Worm (Caenorhabditis elegans) whole organism, L3 larva: ENCODE results near the gene str-78.
"Not testable (repeated sequence)": the region's sequence is repeated elsewhere in the genome, so short reads cannot be mapped to it uniquely, and the experiment has no call there.

Source experiments
- ZK546.5 ChIP-seq: sonication (generic microtip); optimal IDR thresholded peaks from 2 replicates; lab custom pipeline; 2017; ENCODE audit warnings: missing biosample characterization, missing genetic modification characterization
- aly-2 ChIP-seq: fragments of 150-350 bp; optimal IDR thresholded peaks from 2 replicates; lab custom pipeline; 2014; ENCODE audit warnings: missing biosample characterization, missing genetic modification characterization
- ama-1 ChIP-seq: fragments of 150-350 bp; optimal IDR thresholded peaks from 2 replicates; lab custom pipeline; 2018
- ceh-16 ChIP-seq: sonication (generic microtip); optimal IDR thresholded peaks from 2 replicates; lab custom pipeline; 2017; ENCODE audit warnings: missing biosample characterization, missing genetic modification characterization
- ceh-82 ChIP-seq: fragments of 150-350 bp; optimal IDR thresholded peaks from 2 replicates; lab custom pipeline; 2014; ENCODE audit warnings: missing biosample characterization, missing genetic modification characterization
- daf-12 ChIP-seq: fragments of 150-350 bp; optimal IDR thresholded peaks from 2 replicates; lab custom pipeline; 2014; ENCODE audit warnings: missing biosample characterization, missing genetic modification reagents, missing genetic modification characterization
- egl-27 ChIP-seq: sonication (generic microtip); optimal IDR thresholded peaks from 4 replicates; lab custom pipeline; 2017; ENCODE audit warnings: missing biosample characterization, missing genetic modification reagents, missing genetic modification characterization
- elt-1 ChIP-seq: fragments of 150-350 bp; optimal IDR thresholded peaks from 2 replicates; lab custom pipeline; 2014; ENCODE audit warnings: missing biosample characterization, missing genetic modification characterization
- eor-1 ChIP-seq, 2 experiments: fragments of 150-350 bp; optimal IDR thresholded peaks; 2 replicates each; lab custom pipeline; 2014 to 2018; ENCODE audit warnings: missing biosample characterization in 2 of 2, missing genetic modification characterization in 2 of 2
- fkh-10 ChIP-seq: sonication (generic microtip); optimal IDR thresholded peaks from 2 replicates; lab custom pipeline; 2017; ENCODE audit warnings: missing biosample characterization, missing genetic modification reagents, missing genetic modification characterization
- hmg-11 ChIP-seq: sonication (generic microtip); optimal IDR thresholded peaks from 2 replicates; lab custom pipeline; 2016; ENCODE audit warnings: missing genetic modification characterization, missing compliant biosample characterization
- lin-15B ChIP-seq: fragments of 150-350 bp; optimal IDR thresholded peaks from 2 replicates; lab custom pipeline; 2014; ENCODE audit warnings: missing biosample characterization, missing genetic modification characterization
- lin-39 ChIP-seq: fragments of 150-350 bp; optimal IDR thresholded peaks from 2 replicates; lab custom pipeline; 2018; ENCODE audit warnings: missing biosample characterization, missing genetic modification reagents, missing genetic modification characterization
- lsy-12 ChIP-seq: sonication (generic microtip); optimal IDR thresholded peaks from 2 replicates; lab custom pipeline; 2016; ENCODE audit warnings: mild to moderate bottlenecking, missing genetic modification characterization, missing compliant biosample characterization
- mdl-1 ChIP-seq: fragments of 150-350 bp; optimal IDR thresholded peaks from 2 replicates; lab custom pipeline; 2014; ENCODE audit warnings: missing biosample characterization, missing genetic modification characterization
- mml-1 ChIP-seq: fragments of 150-350 bp; sonication (generic microtip); optimal IDR thresholded peaks from 3 replicates; lab custom pipeline; 2014; ENCODE audit warnings: missing biosample characterization, missing genetic modification characterization
- nfya-1 ChIP-seq: sonication (generic microtip); optimal IDR thresholded peaks from 2 replicates; lab custom pipeline; 2017; ENCODE audit warnings: missing genetic modification characterization, mild to moderate bottlenecking, missing compliant biosample characterization, antibody characterized with exemption, moderate library complexity; ENCODE audit not compliant: insufficient read depth
- nhr-11 ChIP-seq: fragments of 150-350 bp; optimal IDR thresholded peaks from 2 replicates; lab custom pipeline; 2014; ENCODE audit warnings: missing biosample characterization, missing genetic modification characterization
- nhr-12 ChIP-seq: fragments of 150-350 bp; optimal IDR thresholded peaks from 2 replicates; lab custom pipeline; 2014; ENCODE audit warnings: missing biosample characterization, missing genetic modification characterization
- nhr-23 ChIP-seq: fragments of 150-350 bp; optimal IDR thresholded peaks from 2 replicates; lab custom pipeline; 2014; ENCODE audit warnings: missing biosample characterization, missing genetic modification reagents, missing genetic modification characterization
- nhr-237 ChIP-seq: fragments of 150-350 bp; optimal IDR thresholded peaks from 2 replicates; lab custom pipeline; 2014; ENCODE audit warnings: missing biosample characterization, missing genetic modification characterization
- nhr-28 ChIP-seq: fragments of 150-350 bp; optimal IDR thresholded peaks from 2 replicates; lab custom pipeline; 2014; ENCODE audit warnings: missing biosample characterization, missing genetic modification characterization
- nhr-43 ChIP-seq: sonication (generic microtip); optimal IDR thresholded peaks from 2 replicates; lab custom pipeline; 2016; ENCODE audit warnings: mild to moderate bottlenecking, missing genetic modification characterization, missing compliant biosample characterization; ENCODE audit not compliant: poor library complexity, severe bottlenecking
- nhr-67 ChIP-seq: fragments of 150-350 bp; optimal IDR thresholded peaks from 2 replicates; lab custom pipeline; 2014; ENCODE audit warnings: missing biosample characterization, missing genetic modification characterization
- nhr-76 ChIP-seq: fragments of 150-350 bp; sonication (generic microtip); optimal IDR thresholded peaks from 5 replicates; lab custom pipeline; 2014; ENCODE audit warnings: missing biosample characterization, missing genetic modification characterization
- pha-4 ChIP-seq: fragments of 150-350 bp; optimal IDR thresholded peaks from 2 replicates; lab custom pipeline; 2014; ENCODE audit warnings: missing biosample characterization, missing genetic modification reagents, missing genetic modification characterization
- sea-2 ChIP-seq: fragments of 150-350 bp; sonication (generic microtip); optimal IDR thresholded peaks from 4 replicates; lab custom pipeline; 2014; ENCODE audit warnings: missing biosample characterization, missing genetic modification reagents, missing genetic modification characterization
- skn-1 ChIP-seq: fragments of 150-350 bp; optimal IDR thresholded peaks from 2 replicates; lab custom pipeline; 2014; ENCODE audit warnings: missing biosample characterization, missing genetic modification characterization
- snpc-4 ChIP-seq: fragments of 150-350 bp; optimal IDR thresholded peaks from 2 replicates; lab custom pipeline; 2014; ENCODE audit warnings: missing biosample characterization, missing genetic modification characterization
- tbx-2 ChIP-seq: sonication (generic microtip); optimal IDR thresholded peaks from 2 replicates; lab custom pipeline; 2016; ENCODE audit warnings: mild to moderate bottlenecking, missing genetic modification characterization, missing compliant biosample characterization
- unc-62 ChIP-seq: fragments of 150-350 bp; sonication (generic microtip); optimal IDR thresholded peaks from 4 replicates; lab custom pipeline; 2014; ENCODE audit warnings: missing biosample characterization, missing genetic modification reagents, missing genetic modification characterization
- ztf-11 ChIP-seq: fragments of 150-350 bp; optimal IDR thresholded peaks from 2 replicates; lab custom pipeline; 2014; ENCODE audit warnings: missing biosample characterization, missing genetic modification characterization

str-78 gene

DNA sequence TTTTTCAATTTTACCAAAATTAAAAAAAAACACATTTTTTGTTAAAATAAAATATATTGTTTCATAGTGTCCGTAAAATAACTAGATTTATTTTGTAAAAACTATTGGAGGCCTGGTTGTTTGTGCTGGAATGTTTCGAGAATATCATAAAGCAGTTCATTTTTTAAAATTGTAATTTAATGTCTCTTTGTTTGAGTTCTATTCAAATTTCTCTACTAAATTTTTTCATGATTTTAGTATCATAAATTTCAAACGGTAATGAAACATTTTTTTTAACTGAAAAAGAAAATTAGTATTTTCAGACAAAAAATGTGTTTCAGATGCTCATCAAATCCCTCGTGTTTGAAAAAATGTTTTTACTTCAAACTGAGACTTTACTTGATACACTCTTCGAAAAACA, 18.6 kb upstream of the str-78 start:
- TF ChIP-seq lsy-12 (tag; lab: Kevin White, UChicago): no peak
- no peak for TF ChIP-seq nhr-237 (tag; lab: Kevin White, UChicago)
- no peak for TF ChIP-seq skn-1 (tag; lab: Kevin White, UChicago)
- TF ChIP-seq, all 47 proteins: peak for 0

DNA sequence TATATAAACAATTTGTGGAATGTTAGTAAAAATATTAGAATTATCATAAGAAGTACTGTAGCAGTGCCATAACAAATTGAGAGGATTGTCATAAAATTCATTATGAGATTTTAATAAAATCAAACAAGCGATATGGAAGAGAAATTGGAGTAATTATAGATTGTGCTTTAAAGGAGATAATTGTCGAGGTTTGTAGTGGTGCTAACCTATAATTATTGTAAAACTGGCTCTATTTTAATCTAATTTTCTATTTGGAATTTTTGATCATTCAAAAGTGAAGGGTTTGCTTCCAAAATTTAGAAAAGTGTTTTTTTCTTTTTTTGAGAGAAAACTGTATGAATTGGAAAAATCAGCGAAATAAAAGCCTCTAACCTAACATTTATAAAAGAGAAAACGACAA, 6.2 kb downstream of the str-78 start, which contains the start of gene srg-51:
TSS of gene srg-51 (minus strand) at position 101 of the 400 bp plus-strand sequence.
- TF ChIP-seq lin-15B (tag; lab: Kevin White, UChicago) (no peak), nhr-67 (no peak), mml-1 (no peak), ZK546.5 (no peak), elt-1 (tag; lab: Kevin White, UChicago) (no peak), nhr-23 (tag; lab: Kevin White, UChicago) (no peak), pha-4 (tag; lab: Kevin White, UChicago) (no peak), unc-62 (GFP tag; lab: Kevin White, UChicago) (no peak), nhr-28 (tag; lab: Kevin White, UChicago) (no peak), ama-1 (no peak), ceh-82 (tag; lab: Kevin White, UChicago) (no peak), nhr-237 (tag; lab: Kevin White, UChicago) (no peak), nhr-11 (tag; lab: Kevin White, UChicago) (no peak), ceh-16 (no peak), nhr-76 (tag; lab: Kevin White, UChicago) (no peak), hmg-11 (tag; lab: Kevin White, UChicago) (no peak), eor-1 (tag; optimal IDR thresholded peaks at IDR 0.05; lab: Kevin White, UChicago) (no peak), aly-2 (no peak), nhr-43 (tag; lab: Kevin White, UChicago) (no peak), mdl-1 (tag; lab: Kevin White, UChicago) (no peak)

DNA sequence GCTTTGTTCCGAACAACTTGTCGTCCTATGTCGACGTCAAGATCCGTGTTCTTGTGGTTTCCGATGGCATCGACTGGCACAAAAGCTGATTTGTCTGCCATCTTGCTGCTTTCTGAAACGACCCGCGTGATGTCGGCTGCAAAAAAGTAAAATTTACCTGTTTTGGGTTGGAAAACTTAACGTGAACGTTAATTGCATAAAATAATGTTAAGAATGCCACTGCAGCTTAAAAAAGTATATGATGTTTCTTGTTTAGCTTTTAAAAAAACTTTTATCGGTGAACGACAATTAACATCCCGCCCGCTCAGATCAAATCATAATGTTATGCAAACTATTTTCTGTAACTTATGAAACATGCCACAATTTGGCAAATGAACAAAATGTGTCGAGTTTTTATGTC, 13.1 kb downstream of the str-78 start, which contains the start of gene M199.8:
TSS of gene M199.8 (minus strand) at position 101 of the 400 bp plus-strand sequence.
- not testable (repeated sequence) for TF ChIP-seq nhr-43, pha-4, nhr-28 (tag; lab: Kevin White, UChicago)

DNA sequence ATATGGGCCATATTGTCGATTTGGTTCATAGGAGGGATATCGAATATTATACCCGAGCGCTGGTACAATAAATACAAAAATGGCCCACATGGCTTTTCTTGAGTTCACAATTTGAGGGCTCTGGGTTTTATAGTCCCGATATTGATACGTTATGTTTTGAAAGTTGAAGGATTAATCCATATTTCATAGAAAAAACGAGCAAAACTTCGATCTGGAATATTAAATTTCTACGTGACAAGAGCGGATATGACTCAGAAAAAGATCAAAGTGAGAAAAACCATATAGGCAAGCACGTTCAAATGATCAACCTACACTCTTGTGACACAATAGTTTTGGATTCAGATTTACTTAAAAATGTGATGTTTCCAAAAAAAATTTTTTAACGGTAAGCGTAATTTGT, 15.3 kb downstream of the str-78 start, which contains the start of gene col-135:
TSS of gene col-135 (minus strand) at position 101 of the 400 bp plus-strand sequence.
- TF ChIP-seq nhr-12: no peak
- no peak for TF ChIP-seq snpc-4 (tag; lab: Kevin White, UChicago)
- TF ChIP-seq nhr-43 (tag; lab: Kevin White, UChicago): no peak
- no peak for TF ChIP-seq ama-1
- TF ChIP-seq tbx-2 (tag; lab: Kevin White, UChicago): no peak
- TF ChIP-seq eor-1 (tag; optimal IDR thresholded peaks at IDR 0.05; lab: Kevin White, UChicago): no peak
- no peak for TF ChIP-seq egl-27 (tag; lab: Kevin White, UChicago)
- no peak for TF ChIP-seq hmg-11 (tag; lab: Kevin White, UChicago)

DNA sequence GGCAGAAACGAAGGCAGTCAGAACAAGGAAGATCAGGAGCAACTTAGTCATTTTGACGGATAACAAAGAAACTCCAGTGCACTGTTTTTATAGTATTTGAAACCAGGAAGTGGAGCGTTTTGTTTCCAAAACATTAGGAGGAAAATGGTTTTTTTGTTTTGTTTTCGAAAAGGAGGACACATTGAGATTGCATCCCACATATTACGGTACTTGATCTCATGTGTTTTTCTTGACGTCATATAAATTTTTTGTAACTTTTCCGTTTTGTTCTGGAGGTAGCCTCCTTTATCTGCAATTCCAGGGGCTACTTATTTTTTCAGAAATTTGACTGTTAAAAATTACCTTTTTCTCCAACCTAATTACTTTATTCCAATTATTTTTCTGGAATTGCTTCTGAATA, 19.3 kb downstream of the str-78 start, which contains the start of gene M199.9:
TSS of gene M199.9 (minus strand) at position 101 of the 400 bp plus-strand sequence.
- TF ChIP-seq nhr-67 (no peak), fkh-10 (GFP tag; lab: Kevin White, UChicago) (no peak), nfya-1 (tag; lab: Kevin White, UChicago) (no peak), lin-39 (tag; lab: Kevin White, UChicago) (no peak), eor-1 (tag; optimal IDR thresholded peaks at IDR 0.05; lab: Kevin White, UChicago) (no peak), daf-12 (tag; lab: Kevin White, UChicago) (no peak), ztf-11 (tag; lab: Kevin White, UChicago) (no peak), ama-1 (no peak), unc-62 (GFP tag; lab: Kevin White, UChicago) (no peak), nhr-43 (tag; lab: Kevin White, UChicago) (no peak), hmg-11 (tag; lab: Kevin White, UChicago) (no peak), sea-2 (GFP tag; lab: Kevin White, UChicago) (no peak), nhr-11 (tag; lab: Kevin White, UChicago) (no peak), aly-2 (no peak), elt-1 (tag; lab: Kevin White, UChicago) (no peak)
